Fruit fly (Drosophila melanogaster) whole organism, adult: ENCODE measurements around the gene mRpL10.
A peak's percentile ranks its signal among the peaks of the same experiment; 100 is the strongest.

Experiments used
- CG12768 ChIP-seq: fragments of 200-800 bp; sonication (Bioruptor generic); optimal IDR thresholded peaks from 2 replicates; lab custom pipeline; 2017; ENCODE audit warnings: missing biosample characterization, missing genetic modification characterization, mild to moderate bottlenecking, moderate library complexity, missing genetic modification reagents
- CG14711 ChIP-seq: fragments of 200-800 bp; sonication (Bioruptor generic); optimal IDR thresholded peaks from 2 replicates; lab custom pipeline; 2018; ENCODE audit warnings: missing biosample characterization, mild to moderate bottlenecking, missing genetic modification characterization, moderate library complexity
- CG1620 ChIP-seq: fragments of 200-800 bp; sonication (Bioruptor generic); optimal IDR thresholded peaks from 2 replicates; lab custom pipeline; 2016; ENCODE audit warnings: missing biosample characterization, missing genetic modification characterization
- CG7045 ChIP-seq: fragments of 200-800 bp; sonication (Bioruptor generic); optimal IDR thresholded peaks from 2 replicates; lab custom pipeline; 2017; ENCODE audit warnings: missing biosample characterization, mild to moderate bottlenecking, missing genetic modification characterization
- CG7101 ChIP-seq: fragments of 200-800 bp; sonication (Bioruptor generic); optimal IDR thresholded peaks from 2 replicates; lab custom pipeline; 2018; ENCODE audit warnings: missing biosample characterization, mild to moderate bottlenecking, missing genetic modification characterization, moderate library complexity
- Clk ChIP-seq: fragments of 200-800 bp; sonication (Bioruptor generic); optimal IDR thresholded peaks from 2 replicates; lab custom pipeline; 2017; ENCODE audit warnings: missing biosample characterization, missing genetic modification characterization
- Hr96 ChIP-seq: fragments of 200-800 bp; sonication (Bioruptor generic); optimal IDR thresholded peaks from 2 replicates; lab custom pipeline; 2016; ENCODE audit warnings: missing biosample characterization, missing genetic modification characterization
- Mnt ChIP-seq: fragments of 200-800 bp; sonication (Bioruptor generic); optimal IDR thresholded peaks from 2 replicates; lab custom pipeline; 2016; ENCODE audit warnings: missing biosample characterization, mild to moderate bottlenecking, missing genetic modification characterization
- bab1 ChIP-seq: fragments of 200-800 bp; sonication (Bioruptor generic); optimal IDR thresholded peaks from 3 replicates; lab custom pipeline; 2019; ENCODE audit warnings: missing biosample characterization, mild to moderate bottlenecking, missing genetic modification characterization, moderate library complexity
- cic ChIP-seq: fragments of 200-800 bp; sonication (Bioruptor generic); optimal IDR thresholded peaks from 2 replicates; lab custom pipeline; 2017; ENCODE audit warnings: missing biosample characterization, mild to moderate bottlenecking, missing genetic modification characterization, moderate library complexity
- cnc ChIP-seq, 2 experiments: fragments of >200 bp; optimal IDR thresholded peaks; 2 replicates each; lab custom pipeline; 2017
- kay ChIP-seq: fragments of 200-800 bp; sonication (Bioruptor generic); peaks from one replicate; lab custom pipeline; 2016; ENCODE audit warnings: missing biosample characterization, missing genetic modification characterization, borderline replicate concordance
- pad ChIP-seq: fragments of 200-800 bp; sonication (Bioruptor generic); optimal IDR thresholded peaks from 3 replicates; lab custom pipeline; 2017; ENCODE audit warnings: missing biosample characterization, missing genetic modification characterization, mild to moderate bottlenecking, moderate library complexity, missing genetic modification reagents
- toe ChIP-seq: fragments of 200-800 bp; sonication (Bioruptor generic); optimal IDR thresholded peaks from 2 replicates; lab custom pipeline; 2016; ENCODE audit warnings: missing biosample characterization, missing genetic modification characterization

DNA sequence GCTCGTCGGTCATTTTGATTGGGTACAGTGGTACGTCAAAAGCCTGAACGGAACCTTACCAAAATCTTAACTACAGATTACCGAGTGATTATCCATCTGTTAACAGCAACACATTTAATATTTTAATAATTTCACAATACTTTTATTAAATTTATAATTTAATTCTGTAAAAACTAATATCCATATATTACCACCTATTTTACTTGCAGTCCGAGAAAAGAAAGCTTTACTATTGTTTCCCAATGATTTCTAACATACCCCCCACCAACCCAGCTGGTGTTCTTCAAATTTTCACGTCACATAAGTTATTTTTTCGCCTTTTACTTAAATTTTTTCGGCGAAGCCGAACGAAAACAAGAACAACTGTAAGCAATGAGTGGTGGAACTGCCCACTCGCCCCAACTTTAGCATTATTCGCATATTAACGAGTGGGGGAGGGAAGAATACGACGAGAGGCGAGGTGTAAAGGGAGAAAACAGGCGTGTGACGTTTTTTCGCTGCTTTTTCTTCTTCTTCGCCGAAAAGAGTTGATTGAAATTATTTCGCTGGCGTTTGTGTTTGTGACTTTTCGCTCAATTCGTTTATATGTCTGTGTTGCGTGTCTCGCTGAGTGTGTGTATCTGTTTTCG lies 44.4 kb downstream of the mRpL10 start:
- no peak for TF ChIP-seq CG1620 (GFP tag; lab: Kevin White, UChicago)
- no peak for TF ChIP-seq CG7045 (GFP tag; lab: Kevin White, UChicago)
- no peak for TF ChIP-seq toe (GFP tag; lab: Kevin White, UChicago)
- TF ChIP-seq CG12768 (GFP tag; lab: Kevin White, UChicago), result no peak
- peak; percentile 24 for TF ChIP-seq CG14711 (tag; lab: Kevin White, UChicago)
- no peak for TF ChIP-seq Mnt (GFP tag; lab: Kevin White, UChicago)
- TF ChIP-seq Clk (GFP tag; lab: Kevin White, UChicago), result no peak
- TF ChIP-seq kay, result no peak
- TF ChIP-seq CG7101 (tag; lab: Kevin White, UChicago), result peak; percentile 17
- TF ChIP-seq cnc (optimal IDR thresholded peaks at IDR 0.05; lab: Kevin White, UChicago), result no peak
- no peak for TF ChIP-seq Hr96 (GFP tag; lab: Kevin White, UChicago)
- no peak for TF ChIP-seq bab1 (GFP tag; lab: Kevin White, UChicago)
- TF ChIP-seq cic, result no peak
- TF ChIP-seq pad, result no peak
